Worm (Caenorhabditis elegans): Measurements from ENCODE around the gene ZC449.2.

Gene ZC449.2

DNA sequence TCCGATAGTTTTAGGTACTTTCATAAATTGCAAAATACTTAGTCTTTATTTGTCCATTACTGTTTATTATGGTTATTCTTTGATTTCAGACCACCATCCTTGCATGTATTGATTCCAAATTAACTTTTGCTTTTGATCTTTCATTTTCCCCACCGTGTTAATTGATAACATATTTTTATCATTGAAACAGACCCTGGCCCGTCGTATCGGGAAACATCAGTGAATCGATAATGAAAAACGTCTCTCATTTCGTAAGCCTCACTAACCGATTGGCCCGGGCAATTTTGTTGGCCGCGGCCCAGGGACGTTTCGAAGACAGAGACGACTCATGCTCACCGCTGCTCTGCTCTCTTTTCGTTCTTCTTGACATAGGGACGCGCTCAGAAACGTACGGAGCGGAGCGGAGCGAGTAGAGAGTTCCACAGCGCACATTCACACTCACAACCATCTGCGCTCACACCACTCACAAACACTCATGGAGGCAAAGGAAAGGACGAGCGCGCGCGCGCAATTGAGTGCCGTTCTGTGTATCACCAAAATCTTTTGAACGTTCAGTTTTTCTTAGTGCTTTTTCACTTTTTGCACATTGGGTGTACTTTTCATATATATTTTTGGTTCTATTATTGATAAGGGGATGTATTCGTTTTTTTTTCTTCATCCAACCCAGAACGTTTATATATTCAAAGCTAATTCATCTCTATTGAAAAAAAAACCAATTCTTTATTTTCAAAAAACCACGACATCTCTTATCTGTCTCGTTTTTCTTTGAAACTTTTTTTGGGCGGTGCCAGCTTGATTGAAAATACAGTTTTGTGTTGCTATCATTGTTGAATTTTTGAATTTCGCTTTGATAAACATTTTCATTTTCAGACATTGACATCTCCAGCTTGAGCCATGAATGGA is 42.9 kb downstream of the ZC449.2 start, which contains the start of gene C24H10.2 (continued):
- TF ChIP-seq snpc-4 (GFP tag; optimal IDR thresholded peaks at IDR 0.05) (no peak), snpc-4 (tag; optimal IDR thresholded peaks at IDR 0.05) (no peak), chd-7 (tag; optimal IDR thresholded peaks at IDR 0.05) (peak; percentile 23), madf-10 (tag; optimal IDR thresholded peaks at IDR 0.05) (peak; percentile 13), lin-40 (tag; optimal IDR thresholded peaks at IDR 0.05) (peak; percentile 37), lin-26 (GFP tag; IDR thresholded peaks at IDR 0.05) (no peak), nfyb-1 (GFP tag; IDR thresholded peaks at IDR 0.05) (0 out of 2 replicates have a peak, but pooled peaks have one; percentile 19), him-1 (tag; optimal IDR thresholded peaks at IDR 0.05) (no peak), nhr-80 (tag; optimal IDR thresholded peaks at IDR 0.05) (peak; percentile 75), C06A6.2 (GFP tag; conservative IDR thresholded peaks at IDR 0.05) (no peak), K11D2.4 (GFP tag; IDR thresholded peaks at IDR 0.05) (peak; percentile 57), F49E8.2 (tag; optimal IDR thresholded peaks at IDR 0.05; ENCODE audit: insufficient read depth) (no peak), lir-1 (GFP tag; conservative IDR thresholded peaks at IDR 0.05) (peak; percentile 86), zfh-2 (GFP tag; conservative IDR thresholded peaks at IDR 0.05) (peak; percentile 91), K12H6.12 (tag; optimal IDR thresholded peaks at IDR 0.05) (peak; percentile 71), egl-44 (GFP tag; IDR thresholded peaks at IDR 0.05) (no peak), madf-6 (GFP tag; IDR thresholded peaks at IDR 0.05) (no peak), F55B11.4 (tag; optimal IDR thresholded peaks at IDR 0.05; ENCODE audit: borderline replicate concordance, insufficient read depth) (no peak), dpff-1 (tag; optimal IDR thresholded peaks at IDR 0.05) (no peak), ztf-18 (tag; optimal IDR thresholded peaks at IDR 0.05) (peak; percentile 12), ceh-79 (tag; optimal IDR thresholded peaks at IDR 0.05) (no peak), gei-17 (GFP tag; optimal IDR thresholded peaks at IDR 0.05) (peak; percentile 17), unc-130 (GFP tag; optimal IDR thresholded peaks at IDR 0.05) (no peak), B0035.1 (tag; optimal IDR thresholded peaks at IDR 0.05) (no peak), let-607 (tag; optimal IDR thresholded peaks at IDR 0.05) (no peak), efl-1 (GFP tag; optimal IDR thresholded peaks at IDR 0.05) (peak; percentile 8), dox-1 (GFP tag; IDR thresholded peaks at IDR 0.05) (peak; percentile 79), cebp-1 (GFP tag; IDR thresholded peaks at IDR 0.05) (no peak), cebp-1 (tag; optimal IDR thresholded peaks at IDR 0.05) (peak; percentile 76), mxl-1 (tag; optimal IDR thresholded peaks at IDR 0.05) (no peak), F23B12.7 (tag; optimal IDR thresholded peaks at IDR 0.05; ENCODE audit: insufficient read depth) (peak; percentile 32)

DNA sequence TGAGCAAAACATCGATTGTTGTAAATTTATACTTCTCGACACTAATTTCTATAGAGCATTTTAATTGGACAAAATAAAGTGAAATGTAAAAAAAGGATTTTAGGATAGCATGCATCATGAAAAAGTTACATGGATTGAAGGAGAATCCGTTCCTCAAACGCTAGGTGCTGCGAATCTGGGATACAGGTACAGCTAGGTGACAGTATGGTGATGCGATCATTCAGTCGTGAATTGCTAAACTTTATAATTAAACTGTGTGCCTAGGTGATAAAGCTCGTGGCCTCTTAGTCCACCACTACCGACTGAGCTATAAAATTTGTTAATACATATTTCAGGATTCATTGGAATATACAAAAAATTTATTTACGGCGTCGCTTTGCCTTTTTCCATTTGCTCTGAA is 45.5 kb downstream of the ZC449.2 start:
- TF ChIP-seq dox-1 (GFP tag; IDR thresholded peaks at IDR 0.05) (no peak), xnd-1 (tag; optimal IDR thresholded peaks at IDR 0.05) (no peak), snpc-4 (GFP tag; optimal IDR thresholded peaks at IDR 0.05) (no peak), snpc-4 (tag; optimal IDR thresholded peaks at IDR 0.05) (no peak), zim-3 (tag; optimal IDR thresholded peaks at IDR 0.05) (no peak), dpff-1 (tag; optimal IDR thresholded peaks at IDR 0.05) (no peak), K11D2.4 (GFP tag; IDR thresholded peaks at IDR 0.05) (no peak), gei-17 (GFP tag; optimal IDR thresholded peaks at IDR 0.05) (no peak), B0336.3 (GFP tag; IDR thresholded peaks at IDR 0.05) (no peak), lin-54 (GFP tag; optimal IDR thresholded peaks at IDR 0.05) (no peak), lin-26 (GFP tag; IDR thresholded peaks at IDR 0.05) (no peak), nhr-27 (tag; optimal IDR thresholded peaks at IDR 0.05) (no peak), hrde-1 (tag; optimal IDR thresholded peaks at IDR 0.05; ENCODE audit: borderline replicate concordance) (no peak), repo-1 (tag; optimal IDR thresholded peaks at IDR 0.05) (no peak), madf-6 (GFP tag; IDR thresholded peaks at IDR 0.05) (no peak), unc-62 (GFP tag; optimal IDR thresholded peaks at IDR 0.05) (no peak), F57C9.4 (tag; optimal IDR thresholded peaks at IDR 0.05) (no peak), aptf-3 (GFP tag; IDR thresholded peaks at IDR 0.05) (no peak)
